Worm (Caenorhabditis elegans): ENCODE measurements around the gene znfx-1.

znfx-1 gene

DNA sequence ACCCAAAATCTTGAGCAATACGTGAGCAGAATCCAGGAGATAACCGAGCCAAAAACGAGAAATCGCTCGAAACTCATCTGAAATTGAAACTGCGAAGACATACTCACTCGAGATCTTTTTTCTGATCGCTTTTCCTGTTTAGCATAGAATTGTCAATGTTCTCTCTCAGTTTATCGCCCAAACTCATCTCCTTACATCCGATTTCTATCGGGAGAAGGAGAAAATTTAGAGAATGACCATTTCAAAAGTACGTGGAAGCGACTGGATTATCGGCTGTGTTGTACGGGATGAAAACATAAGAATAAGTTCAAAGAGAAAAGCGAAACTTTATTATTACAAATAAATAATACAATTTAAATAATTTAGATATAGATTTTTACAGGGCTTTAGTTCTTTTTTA is 40.6 kb upstream of the znfx-1 start, which contains the start of gene T23G7.2:
TSS of gene T23G7.2 (minus strand) at position 101 of the 400 bp plus-strand sequence.
- TF ChIP-seq hlh-1 (tag; optimal IDR thresholded peaks at IDR 0.05) (no peak), ces-1 (GFP tag; optimal IDR thresholded peaks at IDR 0.05) (no peak), tbx-8 (GFP tag; optimal IDR thresholded peaks at IDR 0.05) (no peak), pha-4 (tag; optimal IDR thresholded peaks at IDR 0.05) (no peak), lin-32 (GFP tag; optimal IDR thresholded peaks at IDR 0.05) (no peak), lin-13 (tag; optimal IDR thresholded peaks at IDR 0.05) (no peak)

DNA sequence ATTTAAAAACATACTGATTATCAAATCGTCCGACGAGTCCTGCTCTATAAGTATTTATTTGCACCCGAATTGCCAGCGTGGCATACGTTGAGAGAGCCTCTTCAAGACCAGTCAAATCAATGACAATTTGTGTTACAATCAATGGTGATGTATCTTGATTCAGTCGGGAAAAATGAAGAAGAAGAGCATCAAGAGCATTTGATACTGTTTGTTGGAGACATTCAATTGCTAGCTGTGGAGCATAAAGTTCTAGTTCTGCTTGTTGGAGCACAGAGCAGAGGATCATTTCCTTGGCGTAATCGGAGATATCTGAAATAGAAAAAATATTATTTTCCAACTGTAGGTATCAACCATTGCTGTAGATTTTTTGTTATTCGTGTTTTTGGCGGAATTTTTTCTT is 40.0 kb upstream of the znfx-1 start:
- no peak for TF ChIP-seq mab-5 (tag; optimal IDR thresholded peaks at IDR 0.05)

DNA sequence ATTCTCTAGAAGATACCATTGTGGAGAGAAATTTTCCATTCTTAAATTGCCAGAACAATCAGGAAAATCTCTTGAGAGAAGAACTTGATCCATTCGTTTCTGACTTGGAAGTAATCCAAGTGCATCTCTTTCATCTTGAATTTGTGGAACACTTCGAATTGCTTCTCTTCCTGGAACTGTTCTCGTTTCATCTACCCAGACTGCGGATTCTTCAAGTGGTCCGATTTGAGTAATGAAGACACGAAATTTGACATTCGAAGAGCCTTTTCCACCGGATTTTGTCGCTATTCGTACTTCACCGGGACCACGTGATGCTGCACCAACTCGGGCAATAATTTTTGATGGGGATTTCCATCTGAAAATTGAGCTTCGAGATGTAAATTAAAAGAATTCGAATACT is 36.9 kb upstream of the znfx-1 start:
- TF ChIP-seq flh-1 (GFP tag; optimal IDR thresholded peaks at IDR 0.05) (no peak), sem-2 (GFP tag; optimal IDR thresholded peaks at IDR 0.05) (no peak), lsy-2 (tag; optimal IDR thresholded peaks at IDR 0.05) (no peak), mls-2 (tag; optimal IDR thresholded peaks at IDR 0.05) (no peak), unc-120 (tag; optimal IDR thresholded peaks at IDR 0.05; ENCODE audit: poor library complexity, severe bottlenecking) (no peak), cnd-1 (tag; optimal IDR thresholded peaks at IDR 0.05) (no peak), nhr-76 (tag; optimal IDR thresholded peaks at IDR 0.05) (no peak), unc-39 (tag; optimal IDR thresholded peaks at IDR 0.05) (no peak), nhr-237 (tag; optimal IDR thresholded peaks at IDR 0.05) (no peak), sptf-1 (tag; optimal IDR thresholded peaks at IDR 0.05) (no peak), ceh-83 (GFP tag; optimal IDR thresholded peaks at IDR 0.05) (no peak)

DNA sequence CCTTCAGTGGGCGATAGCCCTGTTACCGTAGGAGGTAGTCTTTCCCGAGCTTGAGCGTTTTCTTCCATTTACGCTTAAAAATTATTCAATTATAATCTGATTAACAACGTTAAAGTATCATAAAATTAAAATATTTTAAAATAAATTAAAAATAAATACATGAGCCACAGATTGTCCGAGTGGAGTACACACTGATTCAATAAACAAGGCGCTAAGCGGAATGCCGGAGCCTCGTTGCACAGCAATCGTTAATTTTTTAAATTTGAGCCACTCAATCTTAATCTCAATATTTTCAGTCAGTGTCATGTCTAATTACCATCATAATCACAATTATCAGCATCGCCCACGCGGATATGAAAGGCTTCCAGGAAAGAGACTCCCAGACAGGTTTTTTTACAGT is 36.4 kb upstream of the znfx-1 start, which contains the start of the genes sec-5 and pir-1:
TSS of gene sec-5 (minus strand) at position 73 of the 400 bp plus-strand sequence.
TSS of gene pir-1 (plus strand) at position 221 of the 400 bp plus-strand sequence.
- peak; percentile 10 for TF ChIP-seq lsy-2 (tag; optimal IDR thresholded peaks at IDR 0.05)
- TF ChIP-seq cnd-1 (tag; optimal IDR thresholded peaks at IDR 0.05) = no peak
- TF ChIP-seq ces-1 (GFP tag; optimal IDR thresholded peaks at IDR 0.05) = peak; percentile 82
- no peak for TF ChIP-seq sem-2 (GFP tag; optimal IDR thresholded peaks at IDR 0.05)
- TF ChIP-seq ceh-43 (GFP tag; optimal IDR thresholded peaks at IDR 0.05) = peak; percentile 38
- TF ChIP-seq pha-4 (tag; optimal IDR thresholded peaks at IDR 0.05) = no peak
- no peak for TF ChIP-seq unc-62 (GFP tag; optimal IDR thresholded peaks at IDR 0.05)
- peak; percentile 25 for TF ChIP-seq lin-13 (tag; optimal IDR thresholded peaks at IDR 0.05)
- no peak for TF ChIP-seq ham-2 (GFP tag; optimal IDR thresholded peaks at IDR 0.05)
- peak; percentile 42 for TF ChIP-seq mep-1 (tag; optimal IDR thresholded peaks at IDR 0.05)
- TF ChIP-seq nhr-237 (tag; optimal IDR thresholded peaks at IDR 0.05) = no peak
- no peak for TF ChIP-seq ceh-39 (tag; optimal IDR thresholded peaks at IDR 0.05)

DNA sequence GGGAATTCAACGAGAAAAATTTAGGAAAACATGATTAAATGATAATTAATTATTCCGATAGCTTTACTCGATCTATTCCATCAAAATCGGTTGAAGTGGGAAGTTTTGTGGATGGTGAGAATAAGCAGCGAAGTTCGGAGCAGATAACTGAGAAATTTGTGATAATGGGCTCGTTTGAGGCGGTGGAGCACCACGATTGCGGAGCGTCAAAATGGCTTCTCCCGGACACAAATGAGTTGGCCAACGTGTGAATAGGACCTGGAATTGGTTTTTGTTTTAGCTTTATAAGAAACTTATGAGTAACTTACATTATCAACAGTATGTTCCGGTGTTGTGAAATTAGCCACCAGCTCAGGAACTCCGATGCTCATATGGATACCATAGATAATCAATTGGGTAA is 34.6 kb upstream of the znfx-1 start:
- no peak for TF ChIP-seq zip-8 (tag; optimal IDR thresholded peaks at IDR 0.05)
- TF ChIP-seq nhr-2 (tag; optimal IDR thresholded peaks at IDR 0.05) = no peak
- no peak for TF ChIP-seq tbx-8 (GFP tag; optimal IDR thresholded peaks at IDR 0.05)
- no peak for TF ChIP-seq mab-5 (tag; optimal IDR thresholded peaks at IDR 0.05)
- no peak for TF ChIP-seq ceh-83 (GFP tag; optimal IDR thresholded peaks at IDR 0.05)
- TF ChIP-seq sptf-1 (tag; optimal IDR thresholded peaks at IDR 0.05) = no peak
- TF ChIP-seq nhr-28 (tag; optimal IDR thresholded peaks at IDR 0.05) = no peak
- TF ChIP-seq ham-2 (GFP tag; optimal IDR thresholded peaks at IDR 0.05) = no peak
- no peak for TF ChIP-seq blmp-1 (tag; optimal IDR thresholded peaks at IDR 0.05)
- no peak for TF ChIP-seq flh-1 (GFP tag; optimal IDR thresholded peaks at IDR 0.05)
- TF ChIP-seq unc-62 (GFP tag; optimal IDR thresholded peaks at IDR 0.05) = no peak
- TF ChIP-seq unc-120 (tag; optimal IDR thresholded peaks at IDR 0.05; ENCODE audit: poor library complexity, severe bottlenecking) = no peak
- TF ChIP-seq sem-2 (GFP tag; optimal IDR thresholded peaks at IDR 0.05) = no peak
- TF ChIP-seq hlh-1 (tag; optimal IDR thresholded peaks at IDR 0.05) = no peak
- no peak for TF ChIP-seq lin-13 (tag; optimal IDR thresholded peaks at IDR 0.05)
- TF ChIP-seq bed-3 (GFP tag; optimal IDR thresholded peaks at IDR 0.05) = no peak

DNA sequence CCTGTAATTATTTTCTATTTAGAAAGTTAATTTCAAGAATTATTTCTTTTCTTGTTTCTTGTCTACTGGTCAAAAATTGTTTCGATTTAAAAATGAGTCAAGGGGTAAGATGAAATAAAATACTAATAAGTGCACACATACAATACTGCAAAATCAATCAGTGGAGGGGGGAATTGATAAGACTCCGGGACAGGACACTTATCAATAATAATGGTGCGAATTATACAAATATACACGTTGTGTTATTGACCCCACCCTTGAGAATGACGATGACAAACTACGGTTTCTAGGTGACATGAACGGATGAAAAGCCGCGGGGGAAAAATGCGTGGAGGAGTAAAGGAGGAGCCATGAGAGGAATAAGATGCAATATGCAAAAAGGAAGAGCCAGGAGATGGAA is 32.3 kb upstream of the znfx-1 start:
- TF ChIP-seq nhr-2 (tag; optimal IDR thresholded peaks at IDR 0.05) (no peak), mab-5 (tag; optimal IDR thresholded peaks at IDR 0.05) (no peak), sem-2 (GFP tag; optimal IDR thresholded peaks at IDR 0.05) (no peak), ces-1 (GFP tag; optimal IDR thresholded peaks at IDR 0.05) (no peak), nhr-12 (tag; optimal IDR thresholded peaks at IDR 0.05) (no peak), unc-62 (GFP tag; optimal IDR thresholded peaks at IDR 0.05) (no peak), lin-13 (tag; optimal IDR thresholded peaks at IDR 0.05) (no peak), blmp-1 (tag; optimal IDR thresholded peaks at IDR 0.05) (no peak)

All from whole organism, mixed stage, embryonic.